Fruit fly (Drosophila melanogaster) whole organism, embryonic: ENCODE measurements around the gene yellow-e3.

Experiments
- CG10209 ChIP-seq: fragments of 200-800 bp; sonication (Bioruptor generic); optimal IDR thresholded peaks from 3 replicates; lab custom pipeline; 2017; ENCODE audit warnings: missing biosample characterization, mild to moderate bottlenecking, missing genetic modification characterization, missing genetic modification reagents
- CG11504 ChIP-seq: fragments of 200-800 bp; sonication (Bioruptor generic); optimal IDR thresholded peaks from 3 replicates; lab custom pipeline; 2019; ENCODE audit warnings: missing biosample characterization, mild to moderate bottlenecking, missing genetic modification characterization, moderate library complexity
- CG11560 ChIP-seq: fragments of 200-800 bp; sonication (Bioruptor generic); IDR thresholded peaks from 3 replicates; pipeline ENCODE4 v1.3.6; 2022; ENCODE audit warnings: missing biosample characterization, missing genetic modification characterization
- CG12299 ChIP-seq: fragments of 200-800 bp; sonication (Bioruptor generic); optimal IDR thresholded peaks from 2 replicates; lab custom pipeline; 2018; ENCODE audit warnings: missing biosample characterization, mild to moderate bottlenecking, missing genetic modification characterization
- CG13894 ChIP-seq: fragments of 200-800 bp; sonication (Bioruptor generic); optimal IDR thresholded peaks from 3 replicates; lab custom pipeline; 2018; ENCODE audit warnings: missing biosample characterization, mild to moderate bottlenecking, missing genetic modification characterization, moderate library complexity
- CG14014 ChIP-seq: fragments of 200-800 bp; sonication (Bioruptor generic); IDR thresholded peaks from 2 replicates; pipeline ENCODE4 v1.3.6; 2022; ENCODE audit warnings: missing biosample characterization, missing genetic modification characterization
- CG15011 ChIP-seq: fragments of 200-800 bp; sonication (Bioruptor generic); optimal IDR thresholded peaks from 3 replicates; lab custom pipeline; 2018; ENCODE audit warnings: missing biosample characterization, mild to moderate bottlenecking, missing genetic modification characterization
- CG1603 ChIP-seq: fragments of 200-800 bp; sonication (Bioruptor generic); optimal IDR thresholded peaks from 2 replicates; lab custom pipeline; 2019; ENCODE audit warnings: missing biosample characterization, mild to moderate bottlenecking, missing genetic modification characterization, moderate library complexity
- CG16813 ChIP-seq: fragments of 200-800 bp; sonication (Bioruptor generic); IDR thresholded peaks from 3 replicates; pipeline ENCODE4 v1.3.6; 2022; ENCODE audit warnings: missing biosample characterization, missing genetic modification characterization; ENCODE audit not compliant: partially characterized antibody
- CG17612 ChIP-seq: fragments of 200-800 bp; sonication (Bioruptor generic); IDR thresholded peaks from 2 replicates; pipeline ENCODE4 v1.3.6; 2022; ENCODE audit warnings: missing biosample characterization, missing genetic modification characterization
- CG18262 ChIP-seq: fragments of 200-800 bp; optimal IDR thresholded peaks from 3 replicates; lab custom pipeline; 2019; ENCODE audit warnings: missing biosample characterization, mild to moderate bottlenecking, missing genetic modification characterization, moderate library complexity
- CG2678 ChIP-seq: fragments of 200-800 bp; sonication (Bioruptor generic); optimal IDR thresholded peaks from 3 replicates; lab custom pipeline; 2019; ENCODE audit warnings: missing biosample characterization, mild to moderate bottlenecking, missing genetic modification characterization, moderate library complexity
- CG6683 ChIP-seq: fragments of 200-800 bp; sonication (Bioruptor generic); optimal IDR thresholded peaks from 2 replicates; lab custom pipeline; 2017; ENCODE audit warnings: missing biosample characterization, mild to moderate bottlenecking, missing genetic modification characterization, missing genetic modification reagents
- CG6854 ChIP-seq: fragments of 200-800 bp; sonication (Bioruptor generic); optimal IDR thresholded peaks from 3 replicates; lab custom pipeline; 2017; ENCODE audit warnings: missing biosample characterization, mild to moderate bottlenecking, missing genetic modification characterization
- CG7839 ChIP-seq: fragments of 200-800 bp; sonication (Bioruptor generic); optimal IDR thresholded peaks from 3 replicates; lab custom pipeline; 2018; ENCODE audit warnings: missing biosample characterization, mild to moderate bottlenecking, missing genetic modification characterization, moderate library complexity
- CG8765 ChIP-seq: fragments of 200-800 bp; sonication (Bioruptor generic); IDR thresholded peaks from 2 replicates; pipeline ENCODE4 v1.3.6; 2022; ENCODE audit warnings: missing biosample characterization, missing genetic modification characterization
- CG9876 ChIP-seq: fragments of 200-800 bp; sonication (Bioruptor generic); optimal IDR thresholded peaks from 2 replicates; lab custom pipeline; 2016; ENCODE audit warnings: missing biosample characterization, missing genetic modification characterization
- Chrac-16 ChIP-seq: fragments of 200-800 bp; sonication (Bioruptor generic); optimal IDR thresholded peaks from 3 replicates; lab custom pipeline; 2016; ENCODE audit warnings: missing biosample characterization, missing genetic modification characterization
- Doc2 ChIP-seq: fragments of 200-800 bp; sonication (Bioruptor generic); IDR thresholded peaks from 2 replicates; pipeline ENCODE4 v1.3.6; 2022; ENCODE audit warnings: missing biosample characterization, missing genetic modification characterization
- Lhr ChIP-seq: fragments of 200-800 bp; sonication (Bioruptor generic); optimal IDR thresholded peaks from 3 replicates; lab custom pipeline; 2017; ENCODE audit warnings: mild to moderate bottlenecking, missing biosample characterization, missing genetic modification reagents, missing genetic modification characterization
- MBD-R2 ChIP-seq: fragments of 200-800 bp; sonication (Bioruptor generic); IDR thresholded peaks from 2 replicates; pipeline ENCODE4 v1.3.6; 2022; ENCODE audit warnings: missing biosample characterization, missing genetic modification characterization
- MTF-1 ChIP-seq: fragments of 200-800 bp; sonication (Bioruptor generic); optimal IDR thresholded peaks from 2 replicates; lab custom pipeline; 2018; ENCODE audit warnings: missing biosample characterization, mild to moderate bottlenecking, missing genetic modification characterization, borderline replicate concordance
- Med ChIP-seq: fragments of 200-800 bp; sonication (Bioruptor generic); peaks from one replicate; lab custom pipeline; 2016; ENCODE audit warnings: missing biosample characterization, missing genetic modification characterization, mild to moderate bottlenecking, inconsistent platforms, moderate library complexity
- Spps ChIP-seq: fragments of 200-800 bp; sonication (Bioruptor generic); optimal IDR thresholded peaks from 2 replicates; lab custom pipeline; 2018; ENCODE audit warnings: missing biosample characterization, mild to moderate bottlenecking, missing genetic modification characterization
- Sry-β ChIP-seq: fragments of 200-800 bp; sonication (Bioruptor generic); optimal IDR thresholded peaks from 2 replicates; lab custom pipeline; 2018; ENCODE audit warnings: missing biosample characterization, mild to moderate bottlenecking, missing genetic modification characterization, moderate library complexity
- Stat92E ChIP-seq, 3 experiments: fragments of >200 bp in 2 of 3; fragments of 200-800 bp in 1 of 3; sonication (Bioruptor generic) in 1 of 3; optimal IDR thresholded peaks; 2 replicates each; lab custom pipeline; 2017 to 2019; ENCODE audit warnings: missing biosample characterization in 3 of 3, missing genetic modification characterization in 3 of 3, mild to moderate bottlenecking in 1 of 3, moderate library complexity in 1 of 3
- ara ChIP-seq: fragments of 200-800 bp; sonication (Bioruptor generic); IDR thresholded peaks from 2 replicates; pipeline ENCODE4 v1.3.6; 2022; ENCODE audit warnings: missing biosample characterization, missing genetic modification characterization
- ash1 ChIP-seq: fragments of 200-800 bp; sonication (Bioruptor generic); optimal IDR thresholded peaks from 2 replicates; lab custom pipeline; 2018; ENCODE audit warnings: missing biosample characterization, mild to moderate bottlenecking, missing genetic modification characterization
- bigmax ChIP-seq: fragments of 200-800 bp; sonication (Bioruptor generic); optimal IDR thresholded peaks from 2 replicates; lab custom pipeline; 2018; ENCODE audit warnings: missing biosample characterization, mild to moderate bottlenecking, missing genetic modification characterization
- bowl ChIP-seq: fragments of 200-800 bp; sonication (Bioruptor generic); IDR thresholded peaks from 2 replicates; pipeline ENCODE4 v1.3.6; 2022; ENCODE audit warnings: missing biosample characterization, missing genetic modification characterization
- dpn ChIP-seq, 2 experiments: fragments of 200-800 bp; sonication (Bioruptor generic); optimal IDR thresholded peaks; 3 replicates each; lab custom pipeline; 2016; ENCODE audit warnings: missing biosample characterization in 2 of 2, missing genetic modification characterization in 2 of 2
- ftz-f1 ChIP-seq: fragments of 200-800 bp; sonication (Bioruptor generic); optimal IDR thresholded peaks from 2 replicates; lab custom pipeline; 2016; ENCODE audit warnings: missing biosample characterization, missing genetic modification characterization
- gcm2 ChIP-seq: fragments of 200-800 bp; sonication (Bioruptor generic); optimal IDR thresholded peaks from 2 replicates; lab custom pipeline; 2016; ENCODE audit warnings: missing biosample characterization, missing genetic modification characterization
- hbn ChIP-seq: fragments of 200-800 bp; sonication (Bioruptor generic); IDR thresholded peaks from 2 replicates; pipeline ENCODE4 v1.3.6; 2022; ENCODE audit warnings: missing biosample characterization, missing genetic modification characterization; ENCODE audit not compliant: partially characterized antibody
- her ChIP-seq: fragments of 200-800 bp; sonication (Bioruptor generic); optimal IDR thresholded peaks from 2 replicates; lab custom pipeline; 2016; ENCODE audit warnings: missing biosample characterization, missing genetic modification characterization
- hkb ChIP-seq, 2 experiments: fragments of 200-800 bp in 1 of 2; fragments of >200 bp in 1 of 2; sonication (Bioruptor generic) in 1 of 2; IDR thresholded peaks in 1 of 2; optimal IDR thresholded peaks in 1 of 2; 2 replicates each; pipeline versions ENCODE4 v1.3.6 to Lab custom; 2017 to 2022; ENCODE audit warnings: missing biosample characterization in 1 of 2, missing genetic modification characterization in 1 of 2
- kah ChIP-seq: fragments of 200-800 bp; sonication (Bioruptor generic); optimal IDR thresholded peaks from 2 replicates; lab custom pipeline; 2018; ENCODE audit warnings: missing biosample characterization, mild to moderate bottlenecking, missing genetic modification characterization
- klu ChIP-seq: fragments of 200-800 bp; sonication (Bioruptor generic); IDR thresholded peaks from 2 replicates; pipeline ENCODE4 v1.3.6; 2022; ENCODE audit warnings: missing biosample characterization, missing genetic modification characterization
- nmo ChIP-seq: fragments of 200-800 bp; sonication (Bioruptor generic); optimal IDR thresholded peaks from 2 replicates; lab custom pipeline; 2018; ENCODE audit warnings: missing biosample characterization, mild to moderate bottlenecking, missing genetic modification characterization, moderate library complexity
- oc ChIP-seq: fragments of 200-800 bp; sonication (Bioruptor generic); optimal IDR thresholded peaks from 2 replicates; lab custom pipeline; 2018; ENCODE audit warnings: missing biosample characterization, mild to moderate bottlenecking, missing genetic modification characterization, moderate library complexity
- ro ChIP-seq: fragments of 200-800 bp; sonication (Bioruptor generic); IDR thresholded peaks from 2 replicates; pipeline ENCODE4 v1.3.6; 2022; ENCODE audit warnings: missing biosample characterization, missing genetic modification characterization
- sc ChIP-seq, 3 experiments: fragments of >200 bp in 2 of 3; fragments of 200-800 bp in 1 of 3; sonication (Bioruptor generic) in 1 of 3; optimal IDR thresholded peaks; 2 replicates in 2 of 3; 3 replicates in 1 of 3; lab custom pipeline; 2017; ENCODE audit warnings: mild to moderate bottlenecking in 1 of 3, missing biosample characterization in 1 of 3, missing genetic modification characterization in 1 of 3, missing genetic modification reagents in 1 of 3
- sisA ChIP-seq: fragments of 200-800 bp; sonication (Bioruptor generic); IDR thresholded peaks from 2 replicates; pipeline ENCODE4 v1.3.6; 2022; ENCODE audit warnings: missing biosample characterization, missing genetic modification characterization
- sob ChIP-seq: fragments of 200-800 bp; sonication (Bioruptor generic); IDR thresholded peaks from 2 replicates; pipeline ENCODE4 v1.3.6; 2022; ENCODE audit warnings: missing biosample characterization, missing genetic modification characterization
- tap ChIP-seq: fragments of 200-800 bp; optimal IDR thresholded peaks from 3 replicates; lab custom pipeline; 2019; ENCODE audit warnings: missing biosample characterization, mild to moderate bottlenecking, missing genetic modification characterization, moderate library complexity
- tgo ChIP-seq: fragments of 200-800 bp; sonication (Bioruptor generic); IDR thresholded peaks from 3 replicates; pipeline ENCODE4 v1.3.6; 2022; ENCODE audit warnings: missing biosample characterization, missing genetic modification characterization
- wdn ChIP-seq: fragments of 200-800 bp; sonication (Bioruptor generic); IDR thresholded peaks from 2 replicates; pipeline ENCODE4 v1.3.6; 2022; ENCODE audit warnings: missing biosample characterization, missing genetic modification characterization
- zf30C ChIP-seq: fragments of 200-800 bp; sonication (Bioruptor generic); optimal IDR thresholded peaks from 3 replicates; lab custom pipeline; 2018; ENCODE audit warnings: missing biosample characterization, mild to moderate bottlenecking, missing genetic modification characterization

The yellow-e3 gene

dm6 chr3R:13434325-13435168 lies 29.9 kb upstream of the yellow-e3 start, which contains the start of gene yrt (continued):
- no peak for TF ChIP-seq CG6854 (GFP tag; lab: Kevin White, UChicago)
- TF ChIP-seq nmo, result peak; percentile 49
- TF ChIP-seq MTF-1, result no peak
- no peak for TF ChIP-seq bigmax (GFP tag; lab: Kevin White, UChicago)
- no peak for TF ChIP-seq Doc2
- no peak for TF ChIP-seq CG6683 (GFP tag; lab: Kevin White, UChicago)
- no peak for TF ChIP-seq CG12299 (tag; lab: Kevin White, UChicago)
- TF ChIP-seq CG15011 (GFP tag; lab: Kevin White, UChicago), result no peak
- TF ChIP-seq Chrac-16, result no peak
- TF ChIP-seq CG9876 (GFP tag; lab: Kevin White, UChicago), result no peak
- peak in 1 of 3 experiments; percentile 43 for TF ChIP-seq Stat92E (GFP tag; optimal IDR thresholded peaks at IDR 0.05; lab: Kevin White, UChicago)
- no peak for TF ChIP-seq ash1 (GFP tag; lab: Kevin White, UChicago)
- no peak for TF ChIP-seq CG7839
- TF ChIP-seq tap, result no peak
- peak; percentile 56 for TF ChIP-seq MBD-R2 (GFP tag; lab: Robert Waterston, UW)
- TF ChIP-seq gcm2 (GFP tag; lab: Kevin White, UChicago), result no peak
- TF ChIP-seq ftz-f1 (GFP tag; lab: Kevin White, UChicago), result no peak
- TF ChIP-seq CG14014 (GFP tag; lab: Robert Waterston, UW), result no peak
- TF ChIP-seq CG11560 (tag; lab: Robert Waterston, UW), result no peak
- TF ChIP-seq kah (GFP tag; lab: Kevin White, UChicago), result no peak
- TF ChIP-seq CG8765 (GFP tag; lab: Robert Waterston, UW), result no peak
- no peak for TF ChIP-seq CG13894 (tag; lab: Kevin White, UChicago)
- TF ChIP-seq klu (GFP tag; lab: Robert Waterston, UW), result no peak
- no peak for TF ChIP-seq hbn
- no peak for TF ChIP-seq Spps (tag; lab: Kevin White, UChicago)
- peak; percentile 5 for TF ChIP-seq CG18262
- TF ChIP-seq CG10209, result no peak
- TF ChIP-seq wdn (GFP tag; lab: Robert Waterston, UW), result no peak
- TF ChIP-seq oc (tag; lab: Kevin White, UChicago), result no peak
- TF ChIP-seq sc (optimal IDR thresholded peaks at IDR 0.05; lab: Kevin White, UChicago), result no peak
- TF ChIP-seq sc (GFP tag; optimal IDR thresholded peaks at IDR 0.05; lab: Kevin White, UChicago), result no peak
- no peak for TF ChIP-seq ro (GFP tag; lab: Robert Waterston, UW)
- TF ChIP-seq hkb (optimal IDR thresholded peaks at IDR 0.05; lab: Kevin White, UChicago), result no peak
- TF ChIP-seq hkb (GFP tag; IDR thresholded peaks at IDR 0.05; lab: Robert Waterston, UW), result no peak
- TF ChIP-seq CG2678, result no peak
- TF ChIP-seq zf30C (GFP tag; lab: Kevin White, UChicago), result no peak
- TF ChIP-seq CG16813 (GFP tag; lab: Robert Waterston, UW), result 0 out of 3 replicates have a peak, but pooled peaks have one; percentile 14
- no peak for TF ChIP-seq sob (GFP tag; lab: Robert Waterston, UW)
- no peak for TF ChIP-seq sisA (GFP tag; lab: Robert Waterston, UW)
- no peak for TF ChIP-seq ara (GFP tag; lab: Robert Waterston, UW)
- TF ChIP-seq her (GFP tag; lab: Kevin White, UChicago), result no peak
- no peak for TF ChIP-seq CG17612 (GFP tag; lab: Robert Waterston, UW)
- peak; percentile 76 for TF ChIP-seq Med (GFP tag; lab: Kevin White, UChicago)
- TF ChIP-seq bowl (GFP tag; lab: Robert Waterston, UW), result no peak
- no peak for TF ChIP-seq tgo
- TF ChIP-seq CG11504 (tag; lab: Kevin White, UChicago), result peak; percentile 42
- TF ChIP-seq Lhr (GFP tag; lab: Kevin White, UChicago), result peak; percentile 85
- TF ChIP-seq Sry-β (GFP tag; lab: Kevin White, UChicago), result peak; percentile 71
- TF ChIP-seq CG1603, result peak; percentile 72
- peak in 1 of 2 experiments; percentile 8 for TF ChIP-seq dpn (GFP tag; optimal IDR thresholded peaks at IDR 0.05; lab: Kevin White, UChicago)
